Worm (Caenorhabditis elegans) whole organism, mixed stage, embryonic: ENCODE data around the gene C41H7.9.

ENCODE experiments used
- blmp-1 ChIP-seq: fragments of 150-350 bp; optimal IDR thresholded peaks from 2 replicates; lab custom pipeline; 2014; ENCODE audit warnings: missing biosample characterization, missing genetic modification characterization
- lin-13 ChIP-seq: fragments of 150-350 bp; optimal IDR thresholded peaks from 2 replicates; lab custom pipeline; 2014; ENCODE audit warnings: missing biosample characterization, missing genetic modification characterization
- nhr-76 ChIP-seq: sonication (generic microtip); optimal IDR thresholded peaks from 2 replicates; lab custom pipeline; 2017; ENCODE audit warnings: missing biosample characterization, missing genetic modification characterization
- sem-2 ChIP-seq: fragments of 200-800 bp; sonication (Bioruptor generic); optimal IDR thresholded peaks from 2 replicates; lab custom pipeline; 2018; ENCODE audit warnings: mild to moderate bottlenecking, missing genetic modification characterization, missing compliant biosample characterization
- snpc-4 ChIP-seq: fragments of 150-350 bp; optimal IDR thresholded peaks from 2 replicates; lab custom pipeline; 2014; ENCODE audit warnings: missing biosample characterization, missing genetic modification characterization
- ztf-11 ChIP-seq: fragments of 150-350 bp; optimal IDR thresholded peaks from 2 replicates; lab custom pipeline; 2014; ENCODE audit warnings: missing biosample characterization, missing genetic modification characterization

DNA sequence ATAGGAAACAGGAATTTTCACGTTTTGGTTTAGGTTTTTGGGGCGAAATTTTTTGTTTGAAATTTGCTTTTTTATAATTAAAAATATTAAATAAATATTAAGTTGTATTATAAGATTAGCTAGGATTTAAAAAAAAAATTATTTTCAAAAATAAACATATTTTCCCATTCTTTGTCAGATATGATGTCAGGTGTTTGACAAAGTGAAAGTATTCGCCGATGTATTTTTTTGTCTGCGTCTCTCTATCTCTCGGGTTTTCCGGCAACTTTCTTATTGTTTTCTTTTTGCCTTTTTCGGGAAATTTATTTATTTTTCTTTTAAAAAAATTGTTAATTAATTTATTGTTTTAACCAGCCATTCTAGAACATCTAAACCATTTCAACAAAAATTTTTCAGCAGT, 18.4 kb upstream of the C41H7.9 start:
- TF ChIP-seq snpc-4 (no peak), sem-2 (no peak), lin-13 (no peak), blmp-1 (peak; percentile 31), nhr-76 (no peak), ztf-11 (tag; lab: Kevin White, UChicago) (no peak)
